Worm (Caenorhabditis elegans) whole organism, midembryonic: ENCODE measurements around the gene zip-3.

ENCODE experiments used
- T22C8.4 ChIP-seq: fragments of 200-800 bp; sonication (Bioruptor generic); IDR thresholded peaks from 2 replicates; pipeline ENCODE4 v1.3.6; 2022; ENCODE audit warnings: missing genetic modification characterization, missing compliant biosample characterization
- flt-1 ChIP-seq: fragments of 200-800 bp; sonication (Bioruptor generic); IDR thresholded peaks from 2 replicates; pipeline ENCODE4 v1.3.6; 2022; ENCODE audit warnings: missing genetic modification characterization, missing compliant biosample characterization
- ref-1 ChIP-seq: fragments of 200-800 bp; sonication (Bioruptor generic); conservative IDR thresholded peaks from 2 replicates; pipeline ENCODE4 v1.3.6; 2022; ENCODE audit warnings: missing genetic modification reagents, missing genetic modification characterization, missing compliant biosample characterization
- ztf-29 ChIP-seq: fragments of 200-800 bp; sonication (Bioruptor generic); IDR thresholded peaks from 2 replicates; pipeline ENCODE4 v1.3.6; 2022; ENCODE audit warnings: missing genetic modification reagents, missing genetic modification characterization, missing compliant biosample characterization

DNA sequence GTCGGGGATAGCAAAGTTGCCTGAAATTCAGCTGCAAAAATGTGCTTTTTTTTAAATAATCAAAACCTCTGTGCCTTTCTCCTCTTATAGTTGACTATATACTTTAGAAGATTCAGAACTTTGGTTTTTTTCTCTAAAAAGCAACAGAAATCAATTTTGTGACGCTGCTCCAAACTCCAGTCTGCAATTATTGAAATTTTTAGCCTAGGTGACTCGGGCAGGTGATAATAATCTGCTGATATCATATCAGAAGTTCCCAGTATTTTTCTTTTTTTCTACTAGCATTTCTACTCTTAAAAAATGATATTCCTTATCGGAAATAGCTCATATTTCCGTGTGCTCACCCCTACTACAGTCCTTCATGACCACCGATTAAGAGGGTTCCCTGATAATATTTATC, 8.0 kb downstream of the zip-3 start, which contains the start of gene sre-44:
- TF ChIP-seq ref-1 (GFP tag; lab: Robert Waterston, UW) (no peak), ztf-29 (GFP tag; lab: Robert Waterston, UW) (no peak), flt-1 (GFP tag; lab: Robert Waterston, UW) (no peak), T22C8.4 (no peak)
